Fruit fly (Drosophila melanogaster) whole organism, wandering third instar larva: ENCODE measurements around the gene CG31278.

Source experiments
- CG32264 ChIP-seq: fragments of 200-800 bp; sonication (Bioruptor generic); optimal IDR thresholded peaks from 2 replicates; lab custom pipeline; 2016; ENCODE audit warnings: missing biosample characterization, missing genetic modification characterization
- CG9705 ChIP-seq: fragments of 200-800 bp; sonication (Bioruptor generic); optimal IDR thresholded peaks from 2 replicates; lab custom pipeline; 2018; ENCODE audit warnings: missing biosample characterization, mild to moderate bottlenecking, missing genetic modification characterization
- Jra ChIP-seq: sonication (Bioruptor generic); optimal IDR thresholded peaks from 2 replicates; lab custom pipeline; 2016; ENCODE audit warnings: missing biosample characterization, missing genetic modification characterization
- Rel ChIP-seq, 2 experiments: fragments of 200-800 bp; sonication (Bioruptor generic) in 1 of 2; optimal IDR thresholded peaks; 2 replicates in 1 of 2; 3 replicates in 1 of 2; lab custom pipeline; 2016 to 2019; ENCODE audit warnings: mild to moderate bottlenecking in 2 of 2, missing biosample characterization in 2 of 2, missing genetic modification characterization in 2 of 2, moderate library complexity in 1 of 2
- Sp1 ChIP-seq: fragments of 200-800 bp; sonication (Bioruptor generic); optimal IDR thresholded peaks from 3 replicates; lab custom pipeline; 2019; ENCODE audit warnings: missing biosample characterization, mild to moderate bottlenecking, missing genetic modification characterization, moderate library complexity
- br ChIP-seq: fragments of 200-800 bp; sonication (Bioruptor generic); optimal IDR thresholded peaks from 2 replicates; lab custom pipeline; 2016; ENCODE audit warnings: missing biosample characterization, missing genetic modification characterization
- foxo ChIP-seq, 2 experiments: fragments of 200-800 bp; sonication (Bioruptor generic); optimal IDR thresholded peaks; 2 replicates in 1 of 2; 3 replicates in 1 of 2; lab custom pipeline; 2016 to 2017; ENCODE audit warnings: missing biosample characterization in 2 of 2, missing genetic modification characterization in 2 of 2
- lola ChIP-seq: fragments of >200 bp; optimal IDR thresholded peaks from 2 replicates; lab custom pipeline; 2017; ENCODE audit warnings: missing biosample characterization, missing genetic modification characterization
- psq ChIP-seq: fragments of 200-800 bp; sonication (Bioruptor generic); optimal IDR thresholded peaks from 3 replicates; lab custom pipeline; 2017; ENCODE audit warnings: missing biosample characterization, mild to moderate bottlenecking, missing genetic modification characterization, moderate library complexity
- sage ChIP-seq: fragments of 200-800 bp; sonication (Bioruptor generic); optimal IDR thresholded peaks from 2 replicates; lab custom pipeline; 2016; ENCODE audit warnings: missing biosample characterization, mild to moderate bottlenecking, missing genetic modification characterization
- sv ChIP-seq: fragments of 200-800 bp; sonication (Bioruptor generic); optimal IDR thresholded peaks from 3 replicates; lab custom pipeline; 2016; ENCODE audit warnings: missing biosample characterization, missing genetic modification characterization
- usp ChIP-seq: fragments of >200 bp; optimal IDR thresholded peaks from 2 replicates; lab custom pipeline; 2017; ENCODE audit warnings: missing biosample characterization, missing genetic modification characterization

DNA sequence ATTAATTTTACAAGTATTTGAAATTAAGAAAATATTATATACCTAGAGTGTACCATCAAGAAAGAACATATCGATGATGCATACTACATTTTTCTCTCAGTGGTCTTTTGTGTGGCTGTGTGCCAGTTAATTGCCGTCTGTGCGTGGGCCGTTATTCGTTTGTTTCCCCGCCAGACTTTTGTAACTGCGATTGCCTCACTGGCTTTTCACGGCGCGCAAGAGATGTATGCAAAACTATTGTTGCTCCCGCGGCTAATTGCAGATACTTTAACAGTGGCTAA is 26.5 kb downstream of the CG31278 start:
- TF ChIP-seq foxo (GFP tag; optimal IDR thresholded peaks at IDR 0.05; lab: Kevin White, UChicago) (no peak), usp (GFP tag; lab: Kevin White, UChicago) (no peak), Sp1 (GFP tag; lab: Kevin White, UChicago) (no peak), Jra (GFP tag; lab: Kevin White, UChicago) (no peak), lola (no peak), CG32264 (GFP tag; lab: Kevin White, UChicago) (no peak), sage (GFP tag; lab: Kevin White, UChicago) (no peak), Rel (GFP tag; optimal IDR thresholded peaks at IDR 0.05; lab: Kevin White, UChicago) (no peak), Rel (tag; optimal IDR thresholded peaks at IDR 0.05; lab: Kevin White, UChicago) (no peak), CG9705 (GFP tag; lab: Kevin White, UChicago) (no peak), sv (GFP tag; lab: Kevin White, UChicago) (no peak), psq (GFP tag; lab: Kevin White, UChicago) (no peak), br (GFP tag; lab: Kevin White, UChicago) (no peak)
